Fruit fly (Drosophila melanogaster) whole organism, embryonic: Measurements from ENCODE around the gene GC.

Experiments
- Abd-B ChIP-seq: fragments of 200-800 bp; sonication (Bioruptor generic); optimal IDR thresholded peaks from 2 replicates; lab custom pipeline; 2018; ENCODE audit warnings: missing biosample characterization, mild to moderate bottlenecking, missing genetic modification characterization, moderate library complexity
- CG10543 ChIP-seq: fragments of 200-800 bp; sonication (Bioruptor generic); optimal IDR thresholded peaks from 3 replicates; lab custom pipeline; 2017; ENCODE audit warnings: missing biosample characterization, mild to moderate bottlenecking, missing genetic modification characterization, moderate library complexity
- CG12155 ChIP-seq: fragments of 200-800 bp; sonication (Bioruptor generic); optimal IDR thresholded peaks from 3 replicates; lab custom pipeline; 2016; ENCODE audit warnings: missing biosample characterization, missing genetic modification characterization
- CG12299 ChIP-seq: fragments of 200-800 bp; sonication (Bioruptor generic); optimal IDR thresholded peaks from 2 replicates; lab custom pipeline; 2018; ENCODE audit warnings: missing biosample characterization, mild to moderate bottlenecking, missing genetic modification characterization
- CG1233 ChIP-seq: fragments of 200-800 bp; sonication (Bioruptor generic); optimal IDR thresholded peaks from 4 replicates; lab custom pipeline; 2018; ENCODE audit warnings: missing biosample characterization, mild to moderate bottlenecking, missing genetic modification characterization
- CG13775 ChIP-seq: fragments of 200-800 bp; sonication (Bioruptor generic); optimal IDR thresholded peaks from 3 replicates; lab custom pipeline; 2017; ENCODE audit warnings: missing biosample characterization, mild to moderate bottlenecking, missing genetic modification characterization
- CG13894 ChIP-seq: fragments of 200-800 bp; sonication (Bioruptor generic); optimal IDR thresholded peaks from 3 replicates; lab custom pipeline; 2018; ENCODE audit warnings: missing biosample characterization, mild to moderate bottlenecking, missing genetic modification characterization, moderate library complexity
- CG14014 ChIP-seq: fragments of 200-800 bp; sonication (Bioruptor generic); IDR thresholded peaks from 2 replicates; pipeline ENCODE4 v1.3.6; 2022; ENCODE audit warnings: missing biosample characterization, missing genetic modification characterization
- CG1603 ChIP-seq: fragments of 200-800 bp; sonication (Bioruptor generic); optimal IDR thresholded peaks from 2 replicates; lab custom pipeline; 2019; ENCODE audit warnings: missing biosample characterization, mild to moderate bottlenecking, missing genetic modification characterization, moderate library complexity
- CG2129 ChIP-seq: fragments of 200-800 bp; sonication (Bioruptor generic); IDR thresholded peaks from 2 replicates; pipeline ENCODE4 v1.3.6; 2022; ENCODE audit warnings: missing biosample characterization, missing genetic modification characterization; ENCODE audit not compliant: partially characterized antibody
- CG2202 ChIP-seq: fragments of 200-800 bp; sonication (Bioruptor generic); optimal IDR thresholded peaks from 2 replicates; lab custom pipeline; 2018; ENCODE audit warnings: missing biosample characterization, mild to moderate bottlenecking, missing genetic modification characterization
- CG2678 ChIP-seq: fragments of 200-800 bp; sonication (Bioruptor generic); optimal IDR thresholded peaks from 3 replicates; lab custom pipeline; 2019; ENCODE audit warnings: missing biosample characterization, mild to moderate bottlenecking, missing genetic modification characterization, moderate library complexity
- CG2712 ChIP-seq: fragments of 200-800 bp; optimal IDR thresholded peaks from 3 replicates; lab custom pipeline; 2019; ENCODE audit warnings: missing biosample characterization, mild to moderate bottlenecking, missing genetic modification characterization, moderate library complexity
- CG3281 ChIP-seq: fragments of 200-800 bp; sonication (Bioruptor generic); optimal IDR thresholded peaks from 3 replicates; lab custom pipeline; 2017; ENCODE audit warnings: missing biosample characterization, mild to moderate bottlenecking, missing genetic modification characterization
- CG4820 ChIP-seq: fragments of 200-800 bp; sonication (Bioruptor generic); optimal IDR thresholded peaks from 3 replicates; lab custom pipeline; 2016; ENCODE audit warnings: missing biosample characterization, missing genetic modification characterization
- CG5245 ChIP-seq: fragments of 200-800 bp; sonication (Bioruptor generic); optimal IDR thresholded peaks from 3 replicates; lab custom pipeline; 2016; ENCODE audit warnings: missing biosample characterization, missing genetic modification characterization
- CG7839 ChIP-seq: fragments of 200-800 bp; sonication (Bioruptor generic); optimal IDR thresholded peaks from 3 replicates; lab custom pipeline; 2018; ENCODE audit warnings: missing biosample characterization, mild to moderate bottlenecking, missing genetic modification characterization, moderate library complexity
- CG8290 ChIP-seq, 3 experiments: fragments of 200-800 bp; sonication (Bioruptor generic); optimal IDR thresholded peaks; 2 replicates each; lab custom pipeline; 2016 to 2019; ENCODE audit warnings: missing biosample characterization in 3 of 3, missing genetic modification characterization in 3 of 3, mild to moderate bottlenecking in 2 of 3, moderate library complexity in 1 of 3
- CG8944 ChIP-seq: fragments of 200-800 bp; sonication (Bioruptor generic); optimal IDR thresholded peaks from 3 replicates; lab custom pipeline; 2016; ENCODE audit warnings: missing biosample characterization, missing genetic modification characterization
- CHES-1-like ChIP-seq: fragments of 200-800 bp; sonication (Bioruptor generic); optimal IDR thresholded peaks from 2 replicates; lab custom pipeline; 2016; ENCODE audit warnings: missing biosample characterization, missing genetic modification characterization
- GATAe ChIP-seq: fragments of 200-800 bp; sonication (Bioruptor generic); conservative IDR thresholded peaks from 2 replicates; pipeline ENCODE4 v1.3.6; 2022; ENCODE audit warnings: missing biosample characterization, missing genetic modification characterization
- Gsc ChIP-seq: fragments of 200-800 bp; sonication (Bioruptor generic); IDR thresholded peaks from 2 replicates; pipeline ENCODE4 v1.3.6; 2022; ENCODE audit warnings: missing biosample characterization, missing genetic modification characterization
- HLH54F ChIP-seq: fragments of 200-800 bp; sonication (Bioruptor generic); optimal IDR thresholded peaks from 3 replicates; lab custom pipeline; 2016; ENCODE audit warnings: missing biosample characterization, missing genetic modification characterization
- HmgD ChIP-seq: fragments of 200-800 bp; sonication (Bioruptor generic); optimal IDR thresholded peaks from 3 replicates; lab custom pipeline; 2016; ENCODE audit warnings: missing biosample characterization, missing genetic modification characterization
- Hmr ChIP-seq: fragments of 200-800 bp; sonication (Bioruptor generic); optimal IDR thresholded peaks from 3 replicates; lab custom pipeline; 2017; ENCODE audit warnings: mild to moderate bottlenecking, missing biosample characterization, missing genetic modification reagents, missing genetic modification characterization
- Kr ChIP-seq: fragments of 200-800 bp; sonication (Bioruptor generic); optimal IDR thresholded peaks from 2 replicates; lab custom pipeline; 2017; ENCODE audit warnings: missing biosample characterization, mild to moderate bottlenecking, missing genetic modification characterization
- Mad ChIP-seq: fragments of 200-800 bp; sonication (Bioruptor generic); optimal IDR thresholded peaks from 2 replicates; lab custom pipeline; 2016; ENCODE audit warnings: missing biosample characterization, missing genetic modification characterization
- Sox102F ChIP-seq: fragments of 200-800 bp; sonication (Bioruptor generic); optimal IDR thresholded peaks from 2 replicates; lab custom pipeline; 2018; ENCODE audit warnings: missing biosample characterization, mild to moderate bottlenecking, missing genetic modification characterization, moderate library complexity
- Ssrp ChIP-seq: fragments of 200-800 bp; sonication (Bioruptor generic); optimal IDR thresholded peaks from 2 replicates; lab custom pipeline; 2018; ENCODE audit warnings: missing biosample characterization, mild to moderate bottlenecking, missing genetic modification characterization, moderate library complexity
- amos ChIP-seq: fragments of 200-800 bp; sonication (Bioruptor generic); IDR thresholded peaks from 2 replicates; pipeline ENCODE4 v1.3.6; 2022; ENCODE audit warnings: missing biosample characterization, missing genetic modification characterization; ENCODE audit not compliant: partially characterized antibody
- ase ChIP-seq: fragments of 200-800 bp; sonication (Bioruptor generic); IDR thresholded peaks from 3 replicates; pipeline ENCODE4 v1.3.6; 2022; ENCODE audit warnings: missing biosample characterization, missing genetic modification characterization
- br ChIP-seq: fragments of >200 bp; optimal IDR thresholded peaks from 2 replicates; lab custom pipeline; 2017
- chinmo ChIP-seq: fragments of 200-800 bp; sonication (Bioruptor generic); IDR thresholded peaks from 4 replicates; pipeline ENCODE4 v1.3.6; 2022; ENCODE audit warnings: missing biosample characterization, missing genetic modification characterization; ENCODE audit not compliant: partially characterized antibody
- dmrt11E ChIP-seq: fragments of 200-800 bp; sonication (Bioruptor generic); optimal IDR thresholded peaks from 3 replicates; lab custom pipeline; 2018; ENCODE audit warnings: missing biosample characterization, mild to moderate bottlenecking, missing genetic modification characterization, moderate library complexity
- dmrt99B ChIP-seq: fragments of 200-800 bp; sonication (Bioruptor generic); optimal IDR thresholded peaks from 2 replicates; lab custom pipeline; 2018; ENCODE audit warnings: missing biosample characterization, mild to moderate bottlenecking, missing genetic modification characterization, moderate library complexity
- esg ChIP-seq: fragments of 200-800 bp; sonication (Bioruptor generic); conservative IDR thresholded peaks from 2 replicates; pipeline ENCODE4 v1.3.6; 2022; ENCODE audit warnings: missing biosample characterization, missing genetic modification characterization
- h ChIP-seq: fragments of >200 bp; optimal IDR thresholded peaks from 2 replicates; lab custom pipeline; 2017
- kni ChIP-seq: fragments of 200-800 bp; sonication (Bioruptor generic); optimal IDR thresholded peaks from 3 replicates; lab custom pipeline; 2017; ENCODE audit warnings: mild to moderate bottlenecking, missing biosample characterization, missing genetic modification reagents, missing genetic modification characterization
- nerfin-2 ChIP-seq: fragments of 200-800 bp; sonication (Bioruptor generic); IDR thresholded peaks from 2 replicates; pipeline ENCODE4 v1.3.6; 2022; ENCODE audit warnings: missing biosample characterization, missing genetic modification characterization; ENCODE audit not compliant: partially characterized antibody
- oc ChIP-seq: fragments of 200-800 bp; sonication (Bioruptor generic); optimal IDR thresholded peaks from 2 replicates; lab custom pipeline; 2018; ENCODE audit warnings: missing biosample characterization, mild to moderate bottlenecking, missing genetic modification characterization, moderate library complexity
- pfk ChIP-seq: fragments of 200-800 bp; sonication (Bioruptor generic); optimal IDR thresholded peaks from 2 replicates; lab custom pipeline; 2018; ENCODE audit warnings: missing biosample characterization, mild to moderate bottlenecking, missing genetic modification characterization, moderate library complexity
- pita ChIP-seq: fragments of 200-800 bp; sonication (Bioruptor generic); optimal IDR thresholded peaks from 2 replicates; lab custom pipeline; 2017; ENCODE audit warnings: missing biosample characterization, mild to moderate bottlenecking, missing genetic modification characterization
- ro ChIP-seq: fragments of 200-800 bp; sonication (Bioruptor generic); IDR thresholded peaks from 2 replicates; pipeline ENCODE4 v1.3.6; 2022; ENCODE audit warnings: missing biosample characterization, missing genetic modification characterization
- row ChIP-seq: fragments of 200-800 bp; sonication (Bioruptor generic); IDR thresholded peaks from 3 replicates; pipeline ENCODE4 v1.3.6; 2022; ENCODE audit warnings: missing biosample characterization, missing genetic modification characterization
- sens ChIP-seq: fragments of 200-800 bp; sonication (Bioruptor generic); peaks from one replicate; lab custom pipeline; 2016; ENCODE audit warnings: missing biosample characterization, missing genetic modification characterization
- sisA ChIP-seq: fragments of 200-800 bp; sonication (Bioruptor generic); IDR thresholded peaks from 2 replicates; pipeline ENCODE4 v1.3.6; 2022; ENCODE audit warnings: missing biosample characterization, missing genetic modification characterization
- slbo ChIP-seq: fragments of 200-800 bp; sonication (Bioruptor generic); IDR thresholded peaks from 2 replicates; pipeline ENCODE4 v1.3.6; 2022; ENCODE audit warnings: missing biosample characterization, missing genetic modification characterization
- sqz ChIP-seq: fragments of 200-800 bp; sonication (Bioruptor generic); optimal IDR thresholded peaks from 3 replicates; lab custom pipeline; 2018; ENCODE audit warnings: missing biosample characterization, mild to moderate bottlenecking, missing genetic modification characterization
- usp ChIP-seq: fragments of >200 bp; optimal IDR thresholded peaks from 2 replicates; lab custom pipeline; 2017; ENCODE audit warnings: missing biosample characterization, missing genetic modification characterization
- zfh2 ChIP-seq: fragments of 200-800 bp; sonication (Bioruptor generic); optimal IDR thresholded peaks from 2 replicates; lab custom pipeline; 2016; ENCODE audit warnings: missing biosample characterization, missing genetic modification characterization

GC gene

DNA sequence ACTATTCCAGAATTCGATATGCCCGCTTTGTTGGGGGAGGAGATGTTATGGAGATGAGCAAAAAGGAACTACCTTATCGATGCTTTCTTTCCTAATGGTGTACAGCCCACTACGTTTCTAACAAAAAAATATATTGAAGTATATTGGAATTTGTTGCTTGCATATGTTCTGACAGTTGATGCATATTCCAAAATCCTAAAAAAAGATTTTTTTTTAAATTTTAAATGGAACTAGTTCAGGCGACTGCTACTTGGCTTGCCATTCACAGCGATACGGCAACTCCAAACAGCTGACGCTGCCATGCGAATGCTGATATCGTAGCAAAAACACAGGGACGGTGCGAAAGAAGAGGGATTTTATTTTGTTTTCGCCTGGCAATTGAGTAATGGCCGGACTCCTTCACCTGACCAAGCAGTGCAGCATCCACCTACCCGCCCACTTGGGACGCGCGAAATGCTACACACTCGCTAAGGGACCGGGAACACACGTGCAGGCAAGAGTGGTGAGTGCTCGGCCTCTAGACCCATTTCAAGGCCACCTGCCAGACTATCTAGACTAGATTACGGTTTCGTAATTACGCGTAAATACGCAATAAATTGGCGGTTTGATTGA is 10.9 kb downstream of the GC start, which contains the start of the genes CG13926, ABCB7 and CG33230:
CG13926 (minus strand) TSS at position 43 of the 612 bp plus-strand sequence.
ABCB7 (plus strand) TSS at position 299 of the 612 bp plus-strand sequence.
CG33230 (plus strand) TSS at position 299 of the 612 bp plus-strand sequence.
- TF ChIP-seq CG12155 (GFP tag; lab: Kevin White, UChicago) (peak; percentile 38), br (lab: Kevin White, UChicago) (no peak), Abd-B (GFP tag; lab: Kevin White, UChicago) (peak; percentile 14), ase (GFP tag; lab: Robert Waterston, UW) (no peak), h (lab: Kevin White, UChicago) (no peak), CG2129 (GFP tag; lab: Robert Waterston, UW) (no peak; the same call in 1 of the 2 replicates), CG1603 (tag; lab: Kevin White, UChicago) (no peak), CHES-1-like (GFP tag; lab: Kevin White, UChicago) (peak; percentile 16), CG13894 (tag; lab: Kevin White, UChicago) (no peak), CG1233 (no peak), Kr (GFP tag; lab: Kevin White, UChicago) (no peak), Sox102F (no peak), CG8290 (GFP tag; optimal IDR thresholded peaks at IDR 0.05; lab: Kevin White, UChicago) (no peak), CG8290 (tag; optimal IDR thresholded peaks at IDR 0.05; lab: Kevin White, UChicago) (no peak), CG2678 (tag; lab: Kevin White, UChicago) (no peak), CG4820 (no peak), dmrt11E (tag; lab: Kevin White, UChicago) (no peak), CG10543 (GFP tag; lab: Kevin White, UChicago) (peak; percentile 61), Gsc (GFP tag; lab: Robert Waterston, UW) (no peak), dmrt99B (tag; lab: Kevin White, UChicago) (no peak), pfk (no peak), CG3281 (GFP tag; lab: Kevin White, UChicago) (peak; percentile 55), CG2202 (tag; lab: Kevin White, UChicago) (no peak), ro (GFP tag; lab: Robert Waterston, UW) (no peak), HLH54F (GFP tag; lab: Kevin White, UChicago) (peak; percentile 21), kni (GFP tag; lab: Kevin White, UChicago) (peak; percentile 59), chinmo (0 out of 4 replicates have a peak, but pooled peaks have one; percentile 18), slbo (GFP tag; lab: Robert Waterston, UW) (peak; percentile 39; the same call in 1 of the 2 replicates), nerfin-2 (0 out of 2 replicates have a peak, but pooled peaks have one; percentile 16), HmgD (GFP tag; lab: Kevin White, UChicago) (no peak), usp (GFP tag; lab: Kevin White, UChicago) (no peak), sisA (GFP tag; lab: Robert Waterston, UW) (0 out of 2 replicates have a peak, but pooled peaks have one; percentile 19), Mad (GFP tag; lab: Kevin White, UChicago) (peak; percentile 9), Hmr (GFP tag; lab: Kevin White, UChicago) (peak; percentile 31), sens (GFP tag; lab: Kevin White, UChicago) (peak; percentile 83), CG8944 (GFP tag; lab: Kevin White, UChicago) (no peak), CG5245 (GFP tag; lab: Kevin White, UChicago) (peak; percentile 14), CG12299 (tag; lab: Kevin White, UChicago) (no peak), CG7839 (tag; lab: Kevin White, UChicago) (no peak), sqz (GFP tag; lab: Kevin White, UChicago) (no peak), oc (tag; lab: Kevin White, UChicago) (no peak), Ssrp (tag; lab: Kevin White, UChicago) (no peak), GATAe (GFP tag; lab: Robert Waterston, UW) (no peak), pita (GFP tag; lab: Kevin White, UChicago) (no peak), zfh2 (GFP tag; lab: Kevin White, UChicago) (peak; percentile 31), row (peak; percentile 92), amos (GFP tag; lab: Robert Waterston, UW) (peak; percentile 46; the same call in 1 of the 2 replicates), CG14014 (GFP tag; lab: Robert Waterston, UW) (no peak), CG2712 (no peak), esg (no peak), CG13775 (GFP tag; lab: Kevin White, UChicago) (peak; percentile 35)
